Worm (Caenorhabditis elegans): ENCODE measurements around the gene set-16.

The set-16 gene

DNA sequence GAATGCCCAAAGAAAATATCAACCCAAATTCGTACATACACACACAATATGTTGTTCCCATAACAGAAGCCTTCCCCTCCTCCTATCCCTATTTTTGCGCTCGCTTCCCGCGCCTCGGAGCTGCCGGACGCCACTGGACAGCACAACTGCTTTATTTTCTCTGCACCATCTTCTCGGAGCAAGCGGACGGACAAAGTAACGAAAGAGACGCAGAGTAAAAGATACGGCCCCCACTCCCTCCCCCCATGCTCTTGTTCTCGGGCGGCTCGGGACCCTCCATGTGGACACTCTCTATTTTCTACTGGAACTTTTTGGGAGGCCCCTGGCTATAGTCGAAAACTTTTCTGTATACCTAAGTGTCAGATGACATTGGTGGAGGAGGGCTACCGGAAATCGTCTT, 54.1 kb downstream of the set-16 start:
- peak; percentile 29 for TF ChIP-seq snu-23 (GFP tag; optimal IDR thresholded peaks at IDR 0.05)
- TF ChIP-seq fkh-4 (tag; optimal IDR thresholded peaks at IDR 0.05; ENCODE audit: borderline replicate concordance): no peak
- no peak for TF ChIP-seq nhr-77 (tag; optimal IDR thresholded peaks at IDR 0.05)
- TF ChIP-seq xbp-1 (tag; optimal IDR thresholded peaks at IDR 0.05): no peak
- peak in 1 of 3 experiments; percentile 0 for TF ChIP-seq dpl-1 (GFP tag; optimal IDR thresholded peaks at IDR 0.05)
- TF ChIP-seq tbx-2 (tag; optimal IDR thresholded peaks at IDR 0.05): peak; percentile 29
- peak in 1 of 2 experiments; percentile 23 for TF ChIP-seq lsy-2 (tag; optimal IDR thresholded peaks at IDR 0.05)
- peak in 1 of 2 experiments; percentile 2 for TF ChIP-seq efl-1 (optimal IDR thresholded peaks at IDR 0.05)
- peak in 1 of 2 experiments; percentile 89 for TF ChIP-seq efl-1 (GFP tag; optimal IDR thresholded peaks at IDR 0.05 in 1 of 2)
- TF ChIP-seq nhr-85 (tag): no peak
- TF ChIP-seq aha-1 (tag; optimal IDR thresholded peaks at IDR 0.05): no peak
- TF ChIP-seq ztf-11 (tag; optimal IDR thresholded peaks at IDR 0.05): peak in 1 of 2 experiments; percentile 16
- no peak for TF ChIP-seq ces-1 (GFP tag; optimal IDR thresholded peaks at IDR 0.05)
- peak; percentile 36 for TF ChIP-seq nhr-71 (tag; optimal IDR thresholded peaks at IDR 0.05)
- peak; percentile 34 for TF ChIP-seq swsn-7 (tag; optimal IDR thresholded peaks at IDR 0.05)
- TF ChIP-seq lin-14 (GFP tag; optimal IDR thresholded peaks at IDR 0.05): peak; percentile 82
- TF ChIP-seq nhr-47 (tag; optimal IDR thresholded peaks at IDR 0.05): peak; percentile 35
- TF ChIP-seq ceh-90 (tag; optimal IDR thresholded peaks at IDR 0.05): no peak
- peak; percentile 9 for TF ChIP-seq dsc-1 (tag; optimal IDR thresholded peaks at IDR 0.05)

DNA sequence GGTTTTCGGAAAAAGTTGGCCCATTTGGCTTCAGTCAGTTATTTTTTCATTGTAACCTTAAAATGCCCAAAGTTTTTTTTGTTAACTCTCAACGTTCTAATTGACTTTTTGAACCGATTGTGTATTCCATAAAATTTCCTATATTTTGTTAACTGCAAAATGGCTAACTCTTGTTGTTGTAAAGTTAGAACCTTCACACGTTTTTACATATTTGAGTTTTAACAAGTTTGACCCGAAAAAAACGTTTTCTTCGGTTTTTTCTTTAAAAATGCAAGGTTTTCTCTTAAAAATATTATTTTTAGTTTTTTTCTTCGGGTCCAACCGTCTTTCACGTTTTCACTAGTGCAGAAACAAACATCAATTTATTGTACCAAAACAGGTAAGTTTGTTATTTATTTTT, 58.0 kb downstream of the set-16 start, which contains the start of gene lit-1:
Gene lit-1, plus strand, starts transcription at position 301 of the 400 bp plus-strand sequence.
- TF ChIP-seq nhr-20 (tag; optimal IDR thresholded peaks at IDR 0.05) (no peak), unc-130 (tag; optimal IDR thresholded peaks at IDR 0.05) (no peak), F16B12.6 (tag; optimal IDR thresholded peaks at IDR 0.05) (no peak), nhr-47 (tag; optimal IDR thresholded peaks at IDR 0.05) (no peak), nhr-84 (tag; optimal IDR thresholded peaks at IDR 0.05) (no peak), hlh-17 (GFP tag; optimal IDR thresholded peaks at IDR 0.05; ENCODE audit: borderline replicate concordance) (no peak), mdl-1 (tag; optimal IDR thresholded peaks at IDR 0.05) (no peak), lin-15B (tag; optimal IDR thresholded peaks at IDR 0.05) (no peak), nhr-28 (tag; optimal IDR thresholded peaks at IDR 0.05) (no peak), lin-39 (tag; optimal IDR thresholded peaks at IDR 0.05) (no peak), ztf-11 (tag; optimal IDR thresholded peaks at IDR 0.05) (no peak), vab-15 (tag; optimal IDR thresholded peaks at IDR 0.05) (no peak), unc-30 (tag; optimal IDR thresholded peaks at IDR 0.05) (no peak), nhr-76 (tag; optimal IDR thresholded peaks at IDR 0.05) (no peak), nhr-77 (tag; optimal IDR thresholded peaks at IDR 0.05) (no peak)
